Worm (Caenorhabditis elegans) whole organism, L4 larva: ENCODE measurements around the gene R03E9.2.

Experiments used
- F10B5.3 ChIP-seq: sonication (generic microtip); optimal IDR thresholded peaks from 2 replicates; lab custom pipeline; 2016; ENCODE audit warnings: mild to moderate bottlenecking, missing genetic modification characterization, missing compliant biosample characterization
- F26F4.8 ChIP-seq: fragments of 200-800 bp; sonication (Bioruptor generic); conservative IDR thresholded peaks from 2 replicates; pipeline ENCODE4 v1.3.6; 2022; ENCODE audit warnings: missing genetic modification characterization, missing compliant biosample characterization
- R02D3.7 ChIP-seq: fragments of 150-350 bp; sonication (generic microtip); optimal IDR thresholded peaks from 3 replicates; lab custom pipeline; 2014; ENCODE audit warnings: missing biosample characterization, missing genetic modification characterization
- T26A8.4 ChIP-seq: fragments of 200-800 bp; sonication (Bioruptor generic); IDR thresholded peaks from 2 replicates; pipeline ENCODE4 v1.3.6; 2022; ENCODE audit warnings: missing genetic modification characterization, missing compliant biosample characterization
- Y5F2A.4 ChIP-seq: fragments of 200-800 bp; sonication (Bioruptor generic); optimal IDR thresholded peaks from 2 replicates; lab custom pipeline; 2018; ENCODE audit warnings: mild to moderate bottlenecking, missing genetic modification characterization, missing compliant biosample characterization
- aly-2 ChIP-seq: sonication (generic microtip); optimal IDR thresholded peaks from 2 replicates; lab custom pipeline; 2018; ENCODE audit warnings: missing biosample characterization, missing genetic modification characterization
- arid-1 ChIP-seq: fragments of 200-800 bp; sonication (Bioruptor generic); conservative IDR thresholded peaks from 2 replicates; pipeline ENCODE4 v1.3.6; 2022; ENCODE audit warnings: missing genetic modification reagents, missing genetic modification characterization, missing compliant biosample characterization
- ceh-20 ChIP-seq: fragments of 200-800 bp; sonication (Bioruptor generic); IDR thresholded peaks from 2 replicates; pipeline ENCODE4 v1.3.6; 2022; ENCODE audit warnings: missing genetic modification reagents, missing genetic modification characterization, missing compliant biosample characterization
- ceh-28 ChIP-seq: fragments of 150-350 bp; optimal IDR thresholded peaks from 2 replicates; lab custom pipeline; 2014; ENCODE audit warnings: missing biosample characterization, missing genetic modification reagents, missing genetic modification characterization
- ceh-32 ChIP-seq: sonication (generic microtip); optimal IDR thresholded peaks from 2 replicates; lab custom pipeline; 2016; ENCODE audit warnings: mild to moderate bottlenecking, missing genetic modification characterization, missing compliant biosample characterization; ENCODE audit not compliant: poor library complexity
- ces-1 ChIP-seq: fragments of 150-350 bp; sonication (generic microtip); optimal IDR thresholded peaks from 4 replicates; lab custom pipeline; 2014; ENCODE audit warnings: missing biosample characterization, missing genetic modification reagents, missing genetic modification characterization
- daf-12 ChIP-seq: fragments of 150-350 bp; optimal IDR thresholded peaks from 2 replicates; lab custom pipeline; 2014; ENCODE audit warnings: missing biosample characterization, missing genetic modification reagents, missing genetic modification characterization
- daf-16 ChIP-seq, 3 experiments: sonication (generic microtip); optimal IDR thresholded peaks; 2 replicates each; lab custom pipeline; 2016 to 2017; ENCODE audit warnings: missing genetic modification characterization in 3 of 3, missing genetic modification reagents in 3 of 3, mild to moderate bottlenecking in 2 of 3, missing compliant biosample characterization in 2 of 3, missing biosample characterization in 1 of 3, moderate library complexity in 1 of 3
- dmd-9 ChIP-seq: fragments of 200-800 bp; sonication (Bioruptor generic); IDR thresholded peaks from 2 replicates; pipeline ENCODE4 v1.3.6; 2022; ENCODE audit warnings: missing genetic modification reagents, missing genetic modification characterization, missing compliant biosample characterization
- duxl-1 ChIP-seq: sonication (generic microtip); optimal IDR thresholded peaks from 2 replicates; lab custom pipeline; 2016; ENCODE audit warnings: mild to moderate bottlenecking, missing genetic modification characterization, moderate library complexity, missing compliant biosample characterization; ENCODE audit not compliant: poor library complexity
- egl-27 ChIP-seq: sonication (generic microtip); optimal IDR thresholded peaks from 3 replicates; lab custom pipeline; 2017; ENCODE audit warnings: missing biosample characterization, missing genetic modification reagents, missing genetic modification characterization
- fkh-10 ChIP-seq: fragments of 150-350 bp; optimal IDR thresholded peaks from 2 replicates; lab custom pipeline; 2014; ENCODE audit warnings: missing biosample characterization, missing genetic modification reagents, missing genetic modification characterization
- hlh-30 ChIP-seq: sonication (generic microtip); optimal IDR thresholded peaks from 2 replicates; lab custom pipeline; 2017; ENCODE audit warnings: antibody characterized with exemption, mild to moderate bottlenecking, missing genetic modification characterization, missing compliant biosample characterization; ENCODE audit not compliant: insufficient read depth
- lin-1 ChIP-seq: fragments of 200-800 bp; sonication (Bioruptor generic); IDR thresholded peaks from 2 replicates; pipeline ENCODE4 v1.3.6; 2022; ENCODE audit warnings: missing genetic modification reagents, missing genetic modification characterization, missing compliant biosample characterization
- lin-13 ChIP-seq: fragments of 150-350 bp; optimal IDR thresholded peaks from 2 replicates; lab custom pipeline; 2014; ENCODE audit warnings: missing biosample characterization, missing genetic modification reagents, missing genetic modification characterization
- lin-38 ChIP-seq: fragments of 200-800 bp; sonication (Bioruptor generic); IDR thresholded peaks from 2 replicates; pipeline ENCODE4 v1.3.6; 2022; ENCODE audit warnings: missing genetic modification reagents, missing genetic modification characterization, missing compliant biosample characterization
- lin-39 ChIP-seq: fragments of 150-350 bp; optimal IDR thresholded peaks from 2 replicates; lab custom pipeline; 2014; ENCODE audit warnings: missing biosample characterization, missing genetic modification reagents, missing genetic modification characterization
- lsy-2 ChIP-seq, 2 experiments: fragments of 150-350 bp in 1 of 2; sonication (generic microtip) in 1 of 2; optimal IDR thresholded peaks; 2 replicates each; lab custom pipeline; 2014 to 2017; ENCODE audit warnings: missing biosample characterization in 2 of 2, missing genetic modification characterization in 2 of 2
- mdl-1 ChIP-seq, 2 experiments: fragments of 150-350 bp in 1 of 2; sonication (generic microtip) in 1 of 2; optimal IDR thresholded peaks; 2 replicates each; lab custom pipeline; 2014 to 2017; ENCODE audit warnings: missing biosample characterization in 2 of 2, missing genetic modification characterization in 2 of 2
- nhr-41 ChIP-seq: fragments of 200-800 bp; sonication (Bioruptor generic); IDR thresholded peaks from 2 replicates; pipeline ENCODE4 v1.3.6; 2022; ENCODE audit warnings: missing genetic modification reagents, missing genetic modification characterization, missing compliant biosample characterization
- nhr-48 ChIP-seq: sonication (generic microtip); optimal IDR thresholded peaks from 2 replicates; lab custom pipeline; 2016; ENCODE audit warnings: mild to moderate bottlenecking, missing genetic modification characterization, missing compliant biosample characterization
- saeg-2 ChIP-seq: fragments of 200-800 bp; sonication (Bioruptor generic); IDR thresholded peaks from 2 replicates; pipeline ENCODE4 v1.3.6; 2022; ENCODE audit warnings: missing genetic modification reagents, missing genetic modification characterization, missing compliant biosample characterization
- sdz-12 ChIP-seq: fragments of 200-800 bp; sonication (Bioruptor generic); optimal IDR thresholded peaks from 2 replicates; lab custom pipeline; 2018; ENCODE audit warnings: mild to moderate bottlenecking, missing genetic modification characterization, missing compliant biosample characterization
- spr-1 ChIP-seq: sonication (generic microtip); optimal IDR thresholded peaks from 2 replicates; lab custom pipeline; 2016; ENCODE audit warnings: mild to moderate bottlenecking, missing genetic modification characterization, missing compliant biosample characterization
- unc-130 ChIP-seq: sonication (generic microtip); optimal IDR thresholded peaks from 2 replicates; lab custom pipeline; 2016; ENCODE audit warnings: missing genetic modification reagents, missing genetic modification characterization, missing compliant biosample characterization
- unc-62 ChIP-seq, 3 experiments: fragments of 150-350 bp in 1 of 3; sonication (generic microtip); optimal IDR thresholded peaks in 2 of 3; peaks in 1 of 3; 1 replicate in 1 of 3; 2 replicates in 2 of 3; lab custom pipeline; 2014 to 2017; ENCODE audit warnings: missing biosample characterization in 3 of 3, missing genetic modification characterization in 3 of 3, missing genetic modification reagents in 3 of 3, missing genotype in 1 of 3
- vab-7 ChIP-seq: fragments of 200-800 bp; sonication (Bioruptor generic); IDR thresholded peaks from 2 replicates; pipeline ENCODE4 v1.3.6; 2022; ENCODE audit warnings: missing genetic modification reagents, missing genetic modification characterization, missing compliant biosample characterization
- ztf-11 ChIP-seq: fragments of 150-350 bp; optimal IDR thresholded peaks from 2 replicates; lab custom pipeline; 2014; ENCODE audit warnings: missing biosample characterization, missing genetic modification characterization

The R03E9.2 gene

ce11 chrX:6698267-6698666, 34.8 kb downstream of the R03E9.2 start, which contains the start of the genes F38B6.7 and F38B6.2:
F38B6.7 (minus strand) TSS chrX:6698367.
F38B6.2 (plus strand) TSS chrX:6698533.
- TF ChIP-seq lsy-2 (tag; optimal IDR thresholded peaks at IDR 0.05; lab: Kevin White, UChicago) (no peak), daf-16 (GFP tag; optimal IDR thresholded peaks at IDR 0.05; lab: Kevin White, UChicago) (no peak), daf-16 (tag; optimal IDR thresholded peaks at IDR 0.05; lab: Kevin White, UChicago) (no peak), dmd-9 (GFP tag; lab: Robert Waterston, UW) (no peak), egl-27 (tag; lab: Kevin White, UChicago) (no peak), ceh-20 (GFP tag; lab: Robert Waterston, UW) (no peak), lin-38 (GFP tag; lab: Robert Waterston, UW) (no peak), vab-7 (GFP tag; lab: Robert Waterston, UW) (no peak)

DNA sequence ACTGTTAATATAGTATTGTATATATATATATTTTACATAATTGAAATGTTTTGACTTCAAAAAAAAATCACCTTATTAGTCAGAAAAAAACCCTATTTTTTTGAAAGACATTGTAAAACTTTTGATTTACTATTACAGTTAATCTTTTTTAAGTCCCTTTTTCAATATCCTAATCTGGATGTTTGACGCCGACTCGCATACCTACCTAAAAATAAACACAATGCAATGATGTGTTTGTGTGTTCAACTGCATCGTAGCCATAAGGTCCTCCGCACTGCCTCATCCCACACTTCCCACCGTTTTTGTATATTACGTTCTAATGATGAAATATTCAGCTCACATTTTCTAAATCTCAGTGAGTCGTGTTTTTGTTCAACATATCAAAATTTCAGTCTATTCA, 39.8 kb downstream of the R03E9.2 start, which contains the start of gene F38B6.3:
Gene F38B6.3, plus strand, starts transcription at position 301 of the 400 bp plus-strand sequence.
- TF ChIP-seq arid-1 = no peak
- TF ChIP-seq ceh-32 (tag; lab: Kevin White, UChicago) = no peak
- TF ChIP-seq spr-1 (tag; lab: Kevin White, UChicago) = no peak
- TF ChIP-seq daf-16 (GFP tag; optimal IDR thresholded peaks at IDR 0.05; lab: Kevin White, UChicago) = no peak
- TF ChIP-seq daf-16 (tag; optimal IDR thresholded peaks at IDR 0.05; lab: Kevin White, UChicago) = no peak
- TF ChIP-seq ztf-11 = no peak
- no peak for TF ChIP-seq F10B5.3 (tag; lab: Kevin White, UChicago)

ce11 chrX:6692896-6693295, 40.2 kb downstream of the R03E9.2 start:
- peak in 1 of 2 experiments; percentile 74 for TF ChIP-seq unc-62 (GFP tag; optimal IDR thresholded peaks at IDR 0.05 in 1 of 2; lab: Kevin White, UChicago)
- TF ChIP-seq unc-62 (tag; optimal IDR thresholded peaks at IDR 0.05; lab: Kevin White, UChicago) = no peak
- no peak for TF ChIP-seq duxl-1
- TF ChIP-seq, all 104 proteins: peak for 1

DNA sequence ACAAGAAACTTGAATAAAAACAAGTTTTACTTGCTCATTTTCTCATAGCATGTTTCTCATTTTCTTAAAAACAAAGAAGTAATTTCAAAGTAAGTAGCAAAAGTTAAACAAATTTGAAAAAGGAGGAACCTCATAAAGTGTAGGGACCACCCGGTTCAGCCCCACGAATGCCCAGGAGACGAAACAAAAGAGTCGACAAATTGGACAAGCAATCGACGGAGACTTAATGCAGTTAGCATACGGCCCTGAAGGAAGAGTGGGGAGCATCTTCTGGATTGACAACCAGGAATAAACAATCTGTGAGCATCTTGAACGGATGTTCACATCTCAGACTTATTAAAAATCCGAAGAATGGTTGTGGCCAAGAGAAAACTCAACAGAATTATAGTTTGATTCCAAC, 41.4 kb downstream of the R03E9.2 start:
- TF ChIP-seq dmd-9 (GFP tag; lab: Robert Waterston, UW) (no peak), sdz-12 (no peak), lin-39 (tag; lab: Kevin White, UChicago) (no peak), ceh-28 (tag; lab: Kevin White, UChicago) (no peak), ces-1 (GFP tag; lab: Kevin White, UChicago) (no peak), daf-12 (tag; lab: Kevin White, UChicago) (no peak), R02D3.7 (tag; lab: Kevin White, UChicago) (no peak), lin-1 (no peak), fkh-10 (no peak), nhr-48 (tag; lab: Kevin White, UChicago) (no peak), Y5F2A.4 (GFP tag; lab: Kevin White, UChicago) (no peak), nhr-41 (no peak), F26F4.8 (no peak), aly-2 (tag; lab: Kevin White, UChicago) (no peak), hlh-30 (tag; lab: Kevin White, UChicago) (no peak), saeg-2 (no peak), lin-13 (GFP tag; lab: Kevin White, UChicago) (no peak), unc-130 (GFP tag; lab: Kevin White, UChicago) (no peak)
- TF ChIP-seq, all 104 proteins: peak for 0

- TF ChIP-seq R02D3.7 (tag; lab: Kevin White, UChicago) (no peak), T26A8.4 (GFP tag; lab: Robert Waterston, UW) (no peak), fkh-10 (peak; percentile 11), mdl-1 (tag; optimal IDR thresholded peaks at IDR 0.05; lab: Kevin White, UChicago) (no peak)
Measured at ce11 chrX:6689985-6690384, 43.1 kb downstream of the R03E9.2 start, which contains the start of gene F38B6.6. F38B6.6 (minus strand) TSS chrX:6690085.
